Worm (Caenorhabditis elegans) whole organism, L2 larva: ENCODE data around the gene T10B5.3.

ENCODE experiments used
- alr-1 ChIP-seq: fragments of 150-350 bp; optimal IDR thresholded peaks from 2 replicates; lab custom pipeline; 2014; ENCODE audit warnings: missing biosample characterization, missing genetic modification characterization
- aly-2 ChIP-seq: fragments of 150-350 bp; optimal IDR thresholded peaks from 2 replicates; lab custom pipeline; 2014; ENCODE audit warnings: missing biosample characterization, missing genetic modification characterization
- blmp-1 ChIP-seq: sonication (generic microtip); optimal IDR thresholded peaks from 2 replicates; lab custom pipeline; 2017; ENCODE audit warnings: missing genetic modification characterization, mild to moderate bottlenecking, missing compliant biosample characterization, antibody characterized with exemption, moderate library complexity; ENCODE audit not compliant: insufficient read depth
- ceh-82 ChIP-seq: fragments of 150-350 bp; optimal IDR thresholded peaks from 2 replicates; lab custom pipeline; 2014; ENCODE audit warnings: missing biosample characterization, missing genetic modification characterization
- lin-11 ChIP-seq: fragments of 150-350 bp; sonication (generic microtip); optimal IDR thresholded peaks from 2 replicates; lab custom pipeline; 2014; ENCODE audit warnings: missing biosample characterization, missing genetic modification characterization, inconsistent platforms, mixed read lengths
- lin-13 ChIP-seq: fragments of 150-350 bp; optimal IDR thresholded peaks from 2 replicates; lab custom pipeline; 2014; ENCODE audit warnings: missing biosample characterization, missing genetic modification reagents, missing genetic modification characterization
- skn-1 ChIP-seq: sonication (generic microtip); optimal IDR thresholded peaks from 2 replicates; lab custom pipeline; 2017; ENCODE audit warnings: missing biosample characterization, missing genetic modification characterization

DNA sequence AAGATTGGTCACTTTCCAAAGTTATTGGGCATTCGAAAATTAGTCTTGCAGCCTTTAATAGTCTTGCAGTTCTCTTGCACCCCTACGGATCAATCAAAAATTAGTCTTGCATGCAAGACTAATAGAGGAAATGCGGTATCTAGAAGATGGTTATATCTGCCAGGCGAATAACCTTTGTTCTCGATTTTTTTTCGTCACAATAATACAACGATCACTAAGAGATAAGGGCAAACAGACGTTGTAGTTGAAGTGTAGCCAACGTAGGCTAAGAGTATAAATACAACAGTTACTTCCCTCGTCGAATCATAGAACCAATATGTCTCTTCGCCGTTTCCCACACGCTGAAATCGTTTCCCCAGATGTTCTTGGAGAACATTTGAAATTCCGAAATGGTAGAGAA is 27.8 kb downstream of the T10B5.3 start, which contains the start of gene T10B5.8:
- TF ChIP-seq skn-1 (tag; lab: Kevin White, UChicago) (no peak), aly-2 (no peak), lin-11 (tag; lab: Kevin White, UChicago) (no peak), lin-13 (no peak), ceh-82 (no peak), blmp-1 (tag; lab: Kevin White, UChicago) (no peak), alr-1 (tag; lab: Kevin White, UChicago) (no peak)
